Worm (Caenorhabditis elegans): ENCODE results near the gene Y48G9A.11.

ce11 chrIII:2133928-2134327 lies 17.2 kb upstream of the Y48G9A.11 start:
- TF ChIP-seq nhr-28 (tag; optimal IDR thresholded peaks at IDR 0.05) (no peak), unc-39 (tag; optimal IDR thresholded peaks at IDR 0.05) (no peak), nhr-12 (tag; optimal IDR thresholded peaks at IDR 0.05) (no peak), pha-4 (tag; optimal IDR thresholded peaks at IDR 0.05) (no peak)

Data from whole organism, mixed stage, embryonic.